Fruit fly (Drosophila melanogaster) whole organism, prepupa: ENCODE data around the gene amos.

ENCODE experiments used
- CG10631 ChIP-seq: fragments of 200-800 bp; sonication (Bioruptor generic); optimal IDR thresholded peaks from 2 replicates; lab custom pipeline; 2016; ENCODE audit warnings: missing biosample characterization, missing genetic modification characterization
- CG10669 ChIP-seq: fragments of 200-800 bp; sonication (Bioruptor generic); optimal IDR thresholded peaks from 3 replicates; lab custom pipeline; 2018; ENCODE audit warnings: missing biosample characterization, mild to moderate bottlenecking, missing genetic modification characterization, moderate library complexity
- CG11294 ChIP-seq: fragments of 200-800 bp; sonication (Bioruptor generic); IDR thresholded peaks from 2 replicates; pipeline ENCODE4 v1.3.6; 2022; ENCODE audit warnings: missing biosample characterization, missing genetic modification characterization
- CG11762 ChIP-seq: fragments of 200-800 bp; sonication (Bioruptor generic); optimal IDR thresholded peaks from 3 replicates; lab custom pipeline; 2016; ENCODE audit warnings: missing biosample characterization, missing genetic modification characterization; ENCODE audit not compliant: insufficient read depth
- CG11902 ChIP-seq: fragments of 200-800 bp; sonication (Bioruptor generic); optimal IDR thresholded peaks from 3 replicates; lab custom pipeline; 2016; ENCODE audit warnings: missing biosample characterization, missing genetic modification characterization
- CG15336 ChIP-seq: fragments of 200-800 bp; sonication (Bioruptor generic); IDR thresholded peaks from 2 replicates; pipeline ENCODE4 v1.3.6; 2022; ENCODE audit warnings: missing biosample characterization, missing genetic modification characterization
- CG1621 ChIP-seq: fragments of 200-800 bp; sonication (Bioruptor generic); optimal IDR thresholded peaks from 3 replicates; lab custom pipeline; 2018; ENCODE audit warnings: missing biosample characterization, mild to moderate bottlenecking, missing genetic modification characterization
- CG16779 ChIP-seq: fragments of 200-800 bp; sonication (Bioruptor generic); optimal IDR thresholded peaks from 3 replicates; lab custom pipeline; 2017; ENCODE audit warnings: missing biosample characterization, mild to moderate bottlenecking, missing genetic modification characterization
- CG3032 ChIP-seq: fragments of 200-800 bp; optimal IDR thresholded peaks from 2 replicates; lab custom pipeline; 2019; ENCODE audit warnings: missing biosample characterization, mild to moderate bottlenecking, missing genetic modification characterization, moderate library complexity
- CG31627 ChIP-seq: fragments of 200-800 bp; sonication (Bioruptor generic); optimal IDR thresholded peaks from 3 replicates; lab custom pipeline; 2016; ENCODE audit warnings: missing biosample characterization, missing genetic modification characterization
- CG32006 ChIP-seq: fragments of 200-800 bp; sonication (Bioruptor generic); optimal IDR thresholded peaks from 3 replicates; lab custom pipeline; 2017; ENCODE audit warnings: missing biosample characterization, mild to moderate bottlenecking, missing genetic modification characterization
- CG3919 ChIP-seq: fragments of 200-800 bp; sonication (Bioruptor generic); optimal IDR thresholded peaks from 3 replicates; lab custom pipeline; 2016; ENCODE audit warnings: missing biosample characterization, missing genetic modification characterization
- CG4318 ChIP-seq: fragments of 200-800 bp; sonication (Bioruptor generic); optimal IDR thresholded peaks from 3 replicates; lab custom pipeline; 2017; ENCODE audit warnings: missing biosample characterization, mild to moderate bottlenecking, missing genetic modification characterization
- CG6163 ChIP-seq: fragments of 200-800 bp; sonication (Bioruptor generic); IDR thresholded peaks from 3 replicates; pipeline ENCODE4 v1.3.6; 2022; ENCODE audit warnings: missing biosample characterization, missing genetic modification characterization
- CG6276 ChIP-seq: fragments of 200-800 bp; sonication (Bioruptor generic); optimal IDR thresholded peaks from 2 replicates; lab custom pipeline; 2017; ENCODE audit warnings: missing biosample characterization, mild to moderate bottlenecking, missing genetic modification characterization
- CG6792 ChIP-seq: fragments of 200-800 bp; sonication (Bioruptor generic); optimal IDR thresholded peaks from 3 replicates; lab custom pipeline; 2016; ENCODE audit warnings: missing biosample characterization, missing genetic modification characterization
- CG6808 ChIP-seq: fragments of 200-800 bp; sonication (Bioruptor generic); optimal IDR thresholded peaks from 3 replicates; lab custom pipeline; 2017; ENCODE audit warnings: missing biosample characterization, missing genetic modification characterization, mild to moderate bottlenecking, moderate library complexity, missing genetic modification reagents
- CG6854 ChIP-seq: fragments of 200-800 bp; sonication (Bioruptor generic); optimal IDR thresholded peaks from 2 replicates; lab custom pipeline; 2017; ENCODE audit warnings: missing biosample characterization, mild to moderate bottlenecking, missing genetic modification characterization
- CG7368 ChIP-seq: fragments of 200-800 bp; sonication (Bioruptor generic); optimal IDR thresholded peaks from 3 replicates; lab custom pipeline; 2016; ENCODE audit warnings: missing biosample characterization, missing genetic modification characterization
- CG8119 ChIP-seq: fragments of 200-800 bp; sonication (Bioruptor generic); IDR thresholded peaks from 3 replicates; pipeline ENCODE4 v1.3.6; 2022; ENCODE audit warnings: missing biosample characterization, missing genetic modification characterization
- CG8319 ChIP-seq: fragments of 200-800 bp; sonication (Bioruptor generic); optimal IDR thresholded peaks from 3 replicates; lab custom pipeline; 2016; ENCODE audit warnings: missing biosample characterization, missing genetic modification characterization
- CG8632 ChIP-seq: fragments of 200-800 bp; sonication (Bioruptor generic); optimal IDR thresholded peaks from 3 replicates; lab custom pipeline; 2016; ENCODE audit warnings: missing biosample characterization, missing genetic modification characterization
- CG9139 ChIP-seq: fragments of 200-800 bp; sonication (Bioruptor generic); optimal IDR thresholded peaks from 3 replicates; lab custom pipeline; 2017; ENCODE audit warnings: missing biosample characterization, mild to moderate bottlenecking, missing genetic modification characterization
- Eip75B ChIP-seq: fragments of 200-800 bp; sonication (Bioruptor generic); optimal IDR thresholded peaks from 3 replicates; lab custom pipeline; 2016; ENCODE audit warnings: missing biosample characterization, missing genetic modification characterization
- Eip93F ChIP-seq: fragments of 200-800 bp; sonication (Bioruptor generic); optimal IDR thresholded peaks from 2 replicates; lab custom pipeline; 2016; ENCODE audit warnings: missing biosample characterization, mild to moderate bottlenecking, missing genetic modification characterization
- Hr38 ChIP-seq: sonication (Bioruptor generic); optimal IDR thresholded peaks from 2 replicates; lab custom pipeline; 2016; ENCODE audit warnings: missing biosample characterization, missing genetic modification characterization
- Hr39 ChIP-seq: fragments of 200-800 bp; sonication (Bioruptor generic); optimal IDR thresholded peaks from 2 replicates; lab custom pipeline; 2016; ENCODE audit warnings: missing biosample characterization, missing genetic modification characterization
- Hr4 ChIP-seq: fragments of 200-800 bp; sonication (Bioruptor generic); optimal IDR thresholded peaks from 3 replicates; lab custom pipeline; 2016; ENCODE audit warnings: missing biosample characterization, missing genetic modification characterization
- Lpt ChIP-seq: fragments of 200-800 bp; sonication (Bioruptor generic); optimal IDR thresholded peaks from 3 replicates; lab custom pipeline; 2016; ENCODE audit warnings: missing biosample characterization, missing genetic modification characterization
- Met ChIP-seq: fragments of 200-800 bp; sonication (Bioruptor generic); optimal IDR thresholded peaks from 3 replicates; lab custom pipeline; 2016; ENCODE audit warnings: missing biosample characterization, missing genetic modification characterization
- OdsH ChIP-seq: fragments of 200-800 bp; sonication (Bioruptor generic); optimal IDR thresholded peaks from 3 replicates; lab custom pipeline; 2016; ENCODE audit warnings: missing biosample characterization, missing genetic modification characterization
- Smox ChIP-seq: fragments of 200-800 bp; sonication (Bioruptor generic); optimal IDR thresholded peaks from 3 replicates; lab custom pipeline; 2016; ENCODE audit warnings: missing biosample characterization, missing genetic modification characterization
- Sox102F ChIP-seq: fragments of 200-800 bp; sonication (Bioruptor generic); optimal IDR thresholded peaks from 2 replicates; lab custom pipeline; 2016; ENCODE audit warnings: missing biosample characterization, mild to moderate bottlenecking, missing genetic modification characterization
- Sox14 ChIP-seq: fragments of 200-800 bp; sonication (Bioruptor generic); optimal IDR thresholded peaks from 3 replicates; lab custom pipeline; 2016; ENCODE audit warnings: missing biosample characterization, missing genetic modification characterization
- Sox15 ChIP-seq: fragments of 200-800 bp; sonication (Bioruptor generic); optimal IDR thresholded peaks from 3 replicates; lab custom pipeline; 2016; ENCODE audit warnings: missing biosample characterization, missing genetic modification characterization
- achi ChIP-seq: fragments of 200-800 bp; sonication (Bioruptor generic); optimal IDR thresholded peaks from 3 replicates; lab custom pipeline; 2016; ENCODE audit warnings: missing biosample characterization, missing genetic modification characterization
- acj6 ChIP-seq: fragments of 200-800 bp; sonication (Bioruptor generic); optimal IDR thresholded peaks from 3 replicates; lab custom pipeline; 2016; ENCODE audit warnings: missing biosample characterization, missing genetic modification characterization
- cyc ChIP-seq: fragments of 200-800 bp; sonication (Bioruptor generic); optimal IDR thresholded peaks from 3 replicates; lab custom pipeline; 2016; ENCODE audit warnings: missing biosample characterization, missing genetic modification characterization
- dac ChIP-seq: fragments of 200-800 bp; sonication (Bioruptor generic); optimal IDR thresholded peaks from 2 replicates; lab custom pipeline; 2017; ENCODE audit warnings: missing biosample characterization, mild to moderate bottlenecking, missing genetic modification characterization
- dsx ChIP-seq: fragments of 200-800 bp; optimal IDR thresholded peaks from 3 replicates; lab custom pipeline; 2019; ENCODE audit warnings: missing biosample characterization, mild to moderate bottlenecking, missing genetic modification characterization, moderate library complexity; ENCODE audit not compliant: poor library complexity, severe bottlenecking
- fd85E ChIP-seq: fragments of 200-800 bp; sonication (Bioruptor generic); optimal IDR thresholded peaks from 3 replicates; lab custom pipeline; 2016; ENCODE audit warnings: missing biosample characterization, missing genetic modification characterization
- fkh ChIP-seq: fragments of 200-800 bp; sonication (Bioruptor generic); optimal IDR thresholded peaks from 3 replicates; lab custom pipeline; 2017; ENCODE audit warnings: missing biosample characterization, mild to moderate bottlenecking, missing genetic modification characterization, moderate library complexity
- net ChIP-seq: fragments of 200-800 bp; sonication (Bioruptor generic); optimal IDR thresholded peaks from 3 replicates; lab custom pipeline; 2016; ENCODE audit warnings: missing biosample characterization, missing genetic modification characterization
- salr ChIP-seq, 2 experiments: fragments of 200-800 bp; sonication (Bioruptor generic); optimal IDR thresholded peaks; 3 replicates each; lab custom pipeline; 2016 to 2018; ENCODE audit warnings: missing biosample characterization in 2 of 2, missing genetic modification characterization in 2 of 2, mild to moderate bottlenecking in 1 of 2
- spab ChIP-seq: fragments of 200-800 bp; sonication (Bioruptor generic); optimal IDR thresholded peaks from 2 replicates; lab custom pipeline; 2017; ENCODE audit warnings: missing biosample characterization, mild to moderate bottlenecking, missing genetic modification characterization, missing genetic modification reagents
- ss ChIP-seq, 2 experiments: fragments of 200-800 bp; sonication (Bioruptor generic); optimal IDR thresholded peaks; 2 replicates in 1 of 2; 3 replicates in 1 of 2; lab custom pipeline; 2017 to 2018; ENCODE audit warnings: mild to moderate bottlenecking in 2 of 2, missing biosample characterization in 2 of 2, missing genetic modification characterization in 2 of 2, moderate library complexity in 1 of 2
- topi ChIP-seq: fragments of 200-800 bp; sonication (Bioruptor generic); optimal IDR thresholded peaks from 3 replicates; lab custom pipeline; 2016; ENCODE audit warnings: missing biosample characterization, missing genetic modification characterization
- vri ChIP-seq: fragments of 200-800 bp; sonication (Bioruptor generic); optimal IDR thresholded peaks from 3 replicates; lab custom pipeline; 2016; ENCODE audit warnings: missing biosample characterization, mild to moderate bottlenecking, missing genetic modification characterization

amos gene

dm6 chr2L:18596871-18597338 lies at the start of gene amos:
Gene amos, minus strand, starts transcription at chr2L:18596921.
- no peak for TF ChIP-seq CG6163 (GFP tag; lab: Robert Waterston, UW)
- TF ChIP-seq Lpt: no peak
- no peak for TF ChIP-seq CG9139 (GFP tag; lab: Kevin White, UChicago)
- TF ChIP-seq CG8119 (GFP tag; lab: Robert Waterston, UW): no peak
- TF ChIP-seq salr (GFP tag; optimal IDR thresholded peaks at IDR 0.05; lab: Kevin White, UChicago): no peak
- TF ChIP-seq vri (GFP tag; lab: Kevin White, UChicago): no peak
- no peak for TF ChIP-seq CG3919 (GFP tag; lab: Kevin White, UChicago)
- TF ChIP-seq Smox (GFP tag; lab: Kevin White, UChicago): no peak
- no peak for TF ChIP-seq Hr38 (GFP tag; lab: Kevin White, UChicago)
- TF ChIP-seq Met: no peak
- no peak for TF ChIP-seq dsx (GFP tag; lab: Kevin White, UChicago)
- no peak for TF ChIP-seq CG11902 (GFP tag; lab: Kevin White, UChicago)
- TF ChIP-seq Eip93F (GFP tag; lab: Kevin White, UChicago): no peak
- no peak for TF ChIP-seq ss (GFP tag; optimal IDR thresholded peaks at IDR 0.05; lab: Kevin White, UChicago)
- no peak for TF ChIP-seq Sox14 (GFP tag; lab: Kevin White, UChicago)
- no peak for TF ChIP-seq CG32006 (GFP tag; lab: Kevin White, UChicago)
- no peak for TF ChIP-seq CG7368 (GFP tag; lab: Kevin White, UChicago)
- TF ChIP-seq dac: no peak

- TF ChIP-seq dac: no peak
- no peak for TF ChIP-seq fkh (GFP tag; lab: Kevin White, UChicago)
- peak; percentile 71 for TF ChIP-seq topi (GFP tag; lab: Kevin White, UChicago)
- peak; percentile 66 for TF ChIP-seq Hr4
- TF ChIP-seq CG4318: peak; percentile 28
- TF ChIP-seq CG11902 (GFP tag; lab: Kevin White, UChicago): peak; percentile 58
- TF ChIP-seq CG31627 (GFP tag; lab: Kevin White, UChicago): peak; percentile 75
- peak; percentile 81 for TF ChIP-seq Hr39
- peak; percentile 59 for TF ChIP-seq CG8632 (GFP tag; lab: Kevin White, UChicago)
- TF ChIP-seq CG9139 (GFP tag; lab: Kevin White, UChicago): no peak
- TF ChIP-seq CG10631: peak; percentile 64
- TF ChIP-seq CG6808 (GFP tag; lab: Kevin White, UChicago): peak; percentile 47
- peak; percentile 71 for TF ChIP-seq Smox (GFP tag; lab: Kevin White, UChicago)
- no peak for TF ChIP-seq Hr38 (GFP tag; lab: Kevin White, UChicago)
- TF ChIP-seq CG16779: peak; percentile 27
- peak; percentile 55 for TF ChIP-seq CG1621 (tag; lab: Kevin White, UChicago)
- TF ChIP-seq CG6854 (GFP tag; lab: Kevin White, UChicago): peak; percentile 16
- TF ChIP-seq CG8319 (GFP tag; lab: Kevin White, UChicago): peak; percentile 67
- TF ChIP-seq fd85E: no peak
- peak; percentile 72 for TF ChIP-seq cyc
- peak; percentile 22 for TF ChIP-seq CG6276
- TF ChIP-seq salr (GFP tag; optimal IDR thresholded peaks at IDR 0.05; lab: Kevin White, UChicago): peak in 1 of 2 experiments; percentile 64
- peak; percentile 57 for TF ChIP-seq CG11762 (GFP tag; lab: Kevin White, UChicago)
- TF ChIP-seq CG11294: no peak
- peak; percentile 47 for TF ChIP-seq Eip93F (GFP tag; lab: Kevin White, UChicago)
- peak; percentile 64 for TF ChIP-seq achi (GFP tag; lab: Kevin White, UChicago)
- peak; percentile 70 for TF ChIP-seq CG10669 (GFP tag; lab: Kevin White, UChicago)
- TF ChIP-seq spab (GFP tag; lab: Kevin White, UChicago): peak; percentile 45
- TF ChIP-seq CG6163 (GFP tag; lab: Robert Waterston, UW): peak; percentile 87
- peak; percentile 60 for TF ChIP-seq CG3032 (tag; lab: Kevin White, UChicago)
- TF ChIP-seq OdsH (GFP tag; lab: Kevin White, UChicago): peak; percentile 76
- peak; percentile 79 for TF ChIP-seq Sox102F (GFP tag; lab: Kevin White, UChicago)
- TF ChIP-seq net (GFP tag; lab: Kevin White, UChicago): peak; percentile 72
- peak; percentile 49 for TF ChIP-seq Sox15 (GFP tag; lab: Kevin White, UChicago)
- peak; percentile 72 for TF ChIP-seq acj6
- TF ChIP-seq CG15336 (GFP tag; lab: Robert Waterston, UW): peak; percentile 61
- TF ChIP-seq CG6792 (GFP tag; lab: Kevin White, UChicago): peak; percentile 79
- TF ChIP-seq Eip75B (GFP tag; lab: Kevin White, UChicago): peak; percentile 83
- peak; percentile 69 for TF ChIP-seq CG7368 (GFP tag; lab: Kevin White, UChicago)
- peak; percentile 74 for TF ChIP-seq Met
These were observed 48.7 kb upstream of the amos start for dm6 chr2L:18645468-18645867.
